Fruit fly (Drosophila melanogaster) whole organism, embryonic: ENCODE data around the gene djl.

ENCODE experiments used
- C15 ChIP-seq: fragments of 200-800 bp; sonication (Bioruptor generic); IDR thresholded peaks from 3 replicates; pipeline ENCODE4 v1.3.6; 2022; ENCODE audit warnings: missing biosample characterization, missing genetic modification characterization
- CG10147 ChIP-seq: fragments of 200-800 bp; sonication (Bioruptor generic); optimal IDR thresholded peaks from 2 replicates; lab custom pipeline; 2019; ENCODE audit warnings: missing biosample characterization, mild to moderate bottlenecking, missing genetic modification characterization, moderate library complexity
- CG10267 ChIP-seq: fragments of 200-800 bp; sonication (Bioruptor generic); optimal IDR thresholded peaks from 2 replicates; lab custom pipeline; 2018; ENCODE audit warnings: missing biosample characterization, mild to moderate bottlenecking, missing genetic modification characterization, moderate library complexity
- CG11093 ChIP-seq: fragments of 200-800 bp; sonication (Bioruptor generic); IDR thresholded peaks from 3 replicates; pipeline ENCODE4 v1.3.6; 2022; ENCODE audit warnings: missing biosample characterization, missing genetic modification characterization
- CG11696 ChIP-seq: fragments of 200-800 bp; sonication (Bioruptor generic); IDR thresholded peaks from 2 replicates; pipeline ENCODE4 v1.3.6; 2022; ENCODE audit warnings: missing biosample characterization, missing genetic modification characterization
- CG11723 ChIP-seq: fragments of 200-800 bp; sonication (Bioruptor generic); optimal IDR thresholded peaks from 2 replicates; lab custom pipeline; 2017; ENCODE audit warnings: missing biosample characterization, mild to moderate bottlenecking, missing genetic modification characterization
- CG12769 ChIP-seq: fragments of 200-800 bp; sonication (Bioruptor generic); optimal IDR thresholded peaks from 2 replicates; lab custom pipeline; 2019; ENCODE audit warnings: missing biosample characterization, mild to moderate bottlenecking, missing genetic modification characterization, moderate library complexity
- CG1603 ChIP-seq: fragments of 200-800 bp; sonication (Bioruptor generic); optimal IDR thresholded peaks from 2 replicates; lab custom pipeline; 2019; ENCODE audit warnings: missing biosample characterization, mild to moderate bottlenecking, missing genetic modification characterization, moderate library complexity
- CG2116 ChIP-seq: fragments of 200-800 bp; sonication (Bioruptor generic); optimal IDR thresholded peaks from 3 replicates; lab custom pipeline; 2018; ENCODE audit warnings: missing biosample characterization, mild to moderate bottlenecking, missing genetic modification characterization
- CG2199 ChIP-seq: fragments of 200-800 bp; sonication (Bioruptor generic); IDR thresholded peaks from 3 replicates; pipeline ENCODE4 v1.3.6; 2022; ENCODE audit warnings: missing biosample characterization, missing genetic modification characterization
- CG2875 ChIP-seq: fragments of 200-800 bp; sonication (Bioruptor generic); optimal IDR thresholded peaks from 2 replicates; lab custom pipeline; 2017; ENCODE audit warnings: missing biosample characterization, mild to moderate bottlenecking, missing genetic modification characterization, missing genetic modification reagents
- CG33213 ChIP-seq: fragments of 200-800 bp; sonication (Bioruptor generic); optimal IDR thresholded peaks from 3 replicates; lab custom pipeline; 2016; ENCODE audit warnings: missing biosample characterization, missing genetic modification characterization
- CG4730 ChIP-seq: fragments of 200-800 bp; sonication (Bioruptor generic); IDR thresholded peaks from 2 replicates; pipeline ENCODE4 v1.3.6; 2022; ENCODE audit warnings: missing biosample characterization, missing genetic modification characterization
- CG6689 ChIP-seq: fragments of 200-800 bp; sonication (Bioruptor generic); IDR thresholded peaks from 2 replicates; pipeline ENCODE4 v1.3.6; 2022; ENCODE audit warnings: missing biosample characterization, missing genetic modification characterization
- CG9727 ChIP-seq: fragments of 200-800 bp; sonication (Bioruptor generic); optimal IDR thresholded peaks from 3 replicates; lab custom pipeline; 2017; ENCODE audit warnings: missing biosample characterization, mild to moderate bottlenecking, missing genetic modification characterization
- CG9876 ChIP-seq: fragments of 200-800 bp; sonication (Bioruptor generic); optimal IDR thresholded peaks from 2 replicates; lab custom pipeline; 2016; ENCODE audit warnings: missing biosample characterization, missing genetic modification characterization
- D19B ChIP-seq: fragments of 200-800 bp; sonication (Bioruptor generic); optimal IDR thresholded peaks from 2 replicates; lab custom pipeline; 2017; ENCODE audit warnings: missing biosample characterization, mild to moderate bottlenecking, missing genetic modification characterization
- Eip74EF ChIP-seq, 2 experiments: fragments of 200-800 bp in 1 of 2; fragments of >200 bp in 1 of 2; sonication (Bioruptor generic) in 1 of 2; optimal IDR thresholded peaks; 2 replicates each; lab custom pipeline; 2017 to 2019; ENCODE audit warnings: missing biosample characterization in 2 of 2, missing genetic modification characterization in 2 of 2, mild to moderate bottlenecking in 1 of 2, moderate library complexity in 1 of 2
- HHEX ChIP-seq: fragments of 200-800 bp; sonication (Bioruptor generic); optimal IDR thresholded peaks from 3 replicates; lab custom pipeline; 2017; ENCODE audit warnings: missing biosample characterization, mild to moderate bottlenecking, missing genetic modification characterization, missing genetic modification reagents
- HLH4C ChIP-seq: fragments of 200-800 bp; sonication (Bioruptor generic); IDR thresholded peaks from 3 replicates; pipeline ENCODE4 v1.3.6; 2022; ENCODE audit warnings: missing biosample characterization, missing genetic modification characterization; ENCODE audit not compliant: partially characterized antibody
- Hand ChIP-seq: fragments of 200-800 bp; sonication (Bioruptor generic); optimal IDR thresholded peaks from 2 replicates; lab custom pipeline; 2017; ENCODE audit warnings: mild to moderate bottlenecking, missing biosample characterization, missing genetic modification reagents, missing genetic modification characterization
- Hey ChIP-seq: fragments of 200-800 bp; sonication (Bioruptor generic); optimal IDR thresholded peaks from 3 replicates; lab custom pipeline; 2018; ENCODE audit warnings: missing biosample characterization, mild to moderate bottlenecking, missing genetic modification characterization
- Myb ChIP-seq: fragments of 200-800 bp; sonication (Bioruptor generic); optimal IDR thresholded peaks from 2 replicates; lab custom pipeline; 2016; ENCODE audit warnings: missing biosample characterization, missing genetic modification characterization
- NFAT ChIP-seq: fragments of 200-800 bp; sonication (Bioruptor generic); IDR thresholded peaks from 2 replicates; pipeline ENCODE4 v1.3.6; 2022; ENCODE audit warnings: missing biosample characterization, missing genetic modification characterization
- Neu2 ChIP-seq: fragments of 200-800 bp; sonication (Bioruptor generic); optimal IDR thresholded peaks from 3 replicates; lab custom pipeline; 2016; ENCODE audit warnings: missing biosample characterization, missing genetic modification characterization, borderline replicate concordance
- Oaz ChIP-seq: fragments of 200-800 bp; sonication (Bioruptor generic); IDR thresholded peaks from 2 replicates; pipeline ENCODE4 v1.3.6; 2022; ENCODE audit warnings: missing biosample characterization, missing genetic modification characterization
- Sry-β ChIP-seq: fragments of 200-800 bp; sonication (Bioruptor generic); optimal IDR thresholded peaks from 2 replicates; lab custom pipeline; 2018; ENCODE audit warnings: missing biosample characterization, mild to moderate bottlenecking, missing genetic modification characterization, moderate library complexity
- Trl ChIP-seq, 3 experiments: fragments of >200 bp in 2 of 3; fragments of 200-800 bp in 1 of 3; sonication (Bioruptor generic) in 1 of 3; optimal IDR thresholded peaks; 2 replicates in 1 of 3; 3 replicates in 2 of 3; lab custom pipeline; 2016 to 2017; ENCODE audit warnings: missing biosample characterization in 1 of 3, missing genetic modification characterization in 1 of 3
- Xbp1 ChIP-seq: fragments of 200-800 bp; sonication (Bioruptor generic); optimal IDR thresholded peaks from 3 replicates; lab custom pipeline; 2016; ENCODE audit warnings: missing biosample characterization, mild to moderate bottlenecking, missing genetic modification characterization
- aop ChIP-seq: fragments of 200-800 bp; sonication (Bioruptor generic); IDR thresholded peaks from 2 replicates; pipeline ENCODE4 v1.3.6; 2022; ENCODE audit warnings: missing biosample characterization, missing genetic modification characterization
- cato ChIP-seq: fragments of 200-800 bp; sonication (Bioruptor generic); optimal IDR thresholded peaks from 2 replicates; lab custom pipeline; 2016; ENCODE audit warnings: missing biosample characterization, missing genetic modification characterization, borderline replicate concordance
- crol ChIP-seq: fragments of 200-800 bp; sonication (Bioruptor generic); IDR thresholded peaks from 2 replicates; pipeline ENCODE4 v1.3.6; 2022; ENCODE audit warnings: missing biosample characterization, missing genetic modification characterization
- cwo ChIP-seq: fragments of 200-800 bp; sonication (Bioruptor generic); optimal IDR thresholded peaks from 3 replicates; lab custom pipeline; 2017; ENCODE audit warnings: missing biosample characterization, missing genetic modification characterization, mild to moderate bottlenecking, moderate library complexity, missing genetic modification reagents
- dan ChIP-seq: fragments of 200-800 bp; sonication (Bioruptor generic); IDR thresholded peaks from 2 replicates; pipeline ENCODE4 v1.3.6; 2022; ENCODE audit warnings: missing biosample characterization, missing genetic modification characterization
- ewg ChIP-seq: fragments of 200-800 bp; sonication (Bioruptor generic); optimal IDR thresholded peaks from 3 replicates; lab custom pipeline; 2017; ENCODE audit warnings: mild to moderate bottlenecking, missing biosample characterization, missing genetic modification reagents, missing genetic modification characterization
- fd96Cb ChIP-seq: fragments of 200-800 bp; sonication (Bioruptor generic); optimal IDR thresholded peaks from 2 replicates; lab custom pipeline; 2018; ENCODE audit warnings: missing biosample characterization, mild to moderate bottlenecking, missing genetic modification characterization, moderate library complexity
- gsb ChIP-seq: fragments of 200-800 bp; sonication (Bioruptor generic); IDR thresholded peaks from 2 replicates; pipeline ENCODE4 v1.3.6; 2022; ENCODE audit warnings: missing biosample characterization, missing genetic modification characterization
- gt ChIP-seq: fragments of 200-800 bp; sonication (Bioruptor generic); IDR thresholded peaks from 2 replicates; pipeline ENCODE4 v1.3.6; 2022; ENCODE audit warnings: missing biosample characterization, missing genetic modification characterization
- inv ChIP-seq: fragments of 200-800 bp; sonication (Bioruptor generic); IDR thresholded peaks from 2 replicates; pipeline ENCODE4 v1.3.6; 2022; ENCODE audit warnings: missing biosample characterization, missing genetic modification characterization; ENCODE audit not compliant: partially characterized antibody
- ken ChIP-seq: fragments of 200-800 bp; sonication (Bioruptor generic); IDR thresholded peaks from 3 replicates; pipeline ENCODE4 v1.3.6; 2022; ENCODE audit warnings: missing biosample characterization, missing genetic modification characterization
- mld ChIP-seq: fragments of 200-800 bp; sonication (Bioruptor generic); IDR thresholded peaks from 3 replicates; pipeline ENCODE4 v1.3.6; 2022; ENCODE audit warnings: missing biosample characterization, missing genetic modification characterization; ENCODE audit not compliant: partially characterized antibody
- odd ChIP-seq: fragments of 200-800 bp; sonication (Bioruptor generic); optimal IDR thresholded peaks from 2 replicates; lab custom pipeline; 2017; ENCODE audit warnings: missing biosample characterization, mild to moderate bottlenecking, missing genetic modification characterization
- sc ChIP-seq, 3 experiments: fragments of >200 bp in 2 of 3; fragments of 200-800 bp in 1 of 3; sonication (Bioruptor generic) in 1 of 3; optimal IDR thresholded peaks; 2 replicates in 2 of 3; 3 replicates in 1 of 3; lab custom pipeline; 2017; ENCODE audit warnings: mild to moderate bottlenecking in 1 of 3, missing biosample characterization in 1 of 3, missing genetic modification characterization in 1 of 3, missing genetic modification reagents in 1 of 3
- ssp ChIP-seq: fragments of 200-800 bp; sonication (Bioruptor generic); IDR thresholded peaks from 2 replicates; pipeline ENCODE4 v1.3.6; 2022; ENCODE audit warnings: missing biosample characterization, missing genetic modification characterization
- ttk ChIP-seq: fragments of 200-800 bp; sonication (Bioruptor generic); IDR thresholded peaks from 2 replicates; pipeline ENCODE4 v2.1.2; 2022; ENCODE audit warnings: missing biosample characterization, missing genetic modification characterization
- tx ChIP-seq: fragments of 200-800 bp; sonication (Bioruptor generic); optimal IDR thresholded peaks from 2 replicates; lab custom pipeline; 2016; ENCODE audit warnings: missing biosample characterization, missing genetic modification characterization
- unpg ChIP-seq: fragments of 200-800 bp; sonication (Bioruptor generic); optimal IDR thresholded peaks from 3 replicates; lab custom pipeline; 2018; ENCODE audit warnings: missing biosample characterization, mild to moderate bottlenecking, missing genetic modification characterization, moderate library complexity
- zfh1 ChIP-seq: fragments of 200-800 bp; sonication (Bioruptor generic); IDR thresholded peaks from 3 replicates; pipeline ENCODE4 v1.3.6; 2022; ENCODE audit warnings: missing biosample characterization, missing genetic modification characterization

djl gene

dm6 chr3R:7075712-7076183 lies 15.2 kb downstream of the djl start (continued):
- TF ChIP-seq CG2875 = peak; percentile 75
- TF ChIP-seq Myb (GFP tag; lab: Kevin White, UChicago) = peak; percentile 68
- peak; percentile 79 for TF ChIP-seq Neu2 (GFP tag; lab: Kevin White, UChicago)
- TF ChIP-seq ssp = no peak
- peak; percentile 71 for TF ChIP-seq cato (GFP tag; lab: Kevin White, UChicago)
- TF ChIP-seq D19B (GFP tag; lab: Kevin White, UChicago) = peak; percentile 75
- TF ChIP-seq aop (GFP tag; lab: Robert Waterston, UW) = no peak
- TF ChIP-seq ttk (GFP tag; lab: Robert Waterston, UW) = no peak
- TF ChIP-seq CG11723 (GFP tag; lab: Kevin White, UChicago) = peak; percentile 85
- TF ChIP-seq cwo (GFP tag; lab: Kevin White, UChicago) = peak; percentile 88
- TF ChIP-seq CG33213 (GFP tag; lab: Kevin White, UChicago) = peak; percentile 89
- peak; percentile 64 for TF ChIP-seq CG2116 (GFP tag; lab: Kevin White, UChicago)
- TF ChIP-seq Xbp1 (GFP tag; lab: Kevin White, UChicago) = peak; percentile 92
- TF ChIP-seq CG10267 (tag; lab: Kevin White, UChicago) = peak; percentile 83
- peak; percentile 94 for TF ChIP-seq CG12769 (tag; lab: Kevin White, UChicago)
- no peak for TF ChIP-seq HLH4C (GFP tag; lab: Robert Waterston, UW)
- TF ChIP-seq mld (GFP tag; lab: Robert Waterston, UW) = no peak
- no peak for TF ChIP-seq CG4730
- TF ChIP-seq Sry-β (GFP tag; lab: Kevin White, UChicago) = peak; percentile 19
- TF ChIP-seq gsb (GFP tag; lab: Robert Waterston, UW) = no peak
- no peak for TF ChIP-seq CG6689
- no peak for TF ChIP-seq Oaz (GFP tag; lab: Robert Waterston, UW)
- peak; percentile 87 for TF ChIP-seq fd96Cb (tag; lab: Kevin White, UChicago)
- no peak for TF ChIP-seq ken (GFP tag; lab: Robert Waterston, UW)
- no peak for TF ChIP-seq inv (GFP tag; lab: Robert Waterston, UW)

dm6 chr3R:7076293-7076981 lies 15.9 kb downstream of the djl start:
- TF ChIP-seq odd (GFP tag; lab: Kevin White, UChicago) (no peak), tx (GFP tag; lab: Kevin White, UChicago) (no peak), zfh1 (GFP tag; lab: Robert Waterston, UW) (0 out of 3 replicates have a peak, but pooled peaks have one; percentile 23), Hand (GFP tag; lab: Kevin White, UChicago) (peak; percentile 44), Eip74EF (GFP tag; optimal IDR thresholded peaks at IDR 0.05; lab: Kevin White, UChicago) (no peak), gt (GFP tag; lab: Robert Waterston, UW) (no peak), dan (GFP tag; lab: Robert Waterston, UW) (no peak), CG2199 (GFP tag; lab: Robert Waterston, UW) (no peak), C15 (no peak), Trl (optimal IDR thresholded peaks at IDR 0.05; lab: Kevin White, UChicago) (no peak), Trl (GFP tag; optimal IDR thresholded peaks at IDR 0.05; lab: Kevin White, UChicago) (no peak), HHEX (no peak), ewg (no peak), unpg (GFP tag; lab: Kevin White, UChicago) (peak; percentile 14), CG11093 (no peak), NFAT (no peak), CG9727 (no peak), sc (optimal IDR thresholded peaks at IDR 0.05; lab: Kevin White, UChicago) (no peak), sc (GFP tag; optimal IDR thresholded peaks at IDR 0.05; lab: Kevin White, UChicago) (no peak), CG10147 (no peak), Hey (tag; lab: Kevin White, UChicago) (no peak), CG1603 (tag; lab: Kevin White, UChicago) (no peak), CG9876 (no peak), CG11696 (GFP tag; lab: Robert Waterston, UW) (no peak), crol (GFP tag; lab: Robert Waterston, UW) (no peak)
